Worm (Caenorhabditis elegans) whole organism, L4/young adult: ENCODE measurements around the gene C04F6.7.
A peak's percentile ranks its signal among the peaks of the same experiment; 100 is the strongest.

ENCODE experiments used
- W03F9.2 ChIP-seq: fragments of 150-350 bp; optimal IDR thresholded peaks from 2 replicates; lab custom pipeline; 2014; ENCODE audit warnings: missing biosample characterization, missing genetic modification characterization
- dao-5 ChIP-seq: sonication (generic microtip); optimal IDR thresholded peaks from 2 replicates; lab custom pipeline; 2016; ENCODE audit warnings: missing genotype, missing genetic modification characterization, moderate library complexity, missing compliant biosample characterization
- him-1 ChIP-seq: sonication (generic microtip); optimal IDR thresholded peaks from 2 replicates; lab custom pipeline; 2016; ENCODE audit warnings: missing genotype, missing genetic modification reagents, missing genetic modification characterization, missing compliant biosample characterization

The C04F6.7 gene

ce11 chrX:3385362-3385761, 33.6 kb downstream of the C04F6.7 start, which contains the start of gene acp-1:
acp-1 (minus strand) TSS chrX:3385462.
- TF ChIP-seq W03F9.2 = no peak
- no peak for TF ChIP-seq him-1 (tag; lab: Kevin White, UChicago)
- TF ChIP-seq dao-5 = no peak

ce11 chrX:3380167-3380566, 38.8 kb downstream of the C04F6.7 start, which contains the start of gene ZK563.7:
ZK563.7 (plus strand) TSS chrX:3380467.
- no peak for TF ChIP-seq him-1 (tag; lab: Kevin White, UChicago)
- TF ChIP-seq W03F9.2 = no peak
- TF ChIP-seq dao-5 = no peak

- TF ChIP-seq dao-5 (no peak), W03F9.2 (no peak), him-1 (tag; lab: Kevin White, UChicago) (no peak)
Observed at ce11 chrX:3379114-3379513, 39.9 kb downstream of the C04F6.7 start, which contains the start of gene sorf-1. sorf-1 (minus strand) TSS chrX:3379248.

DNA sequence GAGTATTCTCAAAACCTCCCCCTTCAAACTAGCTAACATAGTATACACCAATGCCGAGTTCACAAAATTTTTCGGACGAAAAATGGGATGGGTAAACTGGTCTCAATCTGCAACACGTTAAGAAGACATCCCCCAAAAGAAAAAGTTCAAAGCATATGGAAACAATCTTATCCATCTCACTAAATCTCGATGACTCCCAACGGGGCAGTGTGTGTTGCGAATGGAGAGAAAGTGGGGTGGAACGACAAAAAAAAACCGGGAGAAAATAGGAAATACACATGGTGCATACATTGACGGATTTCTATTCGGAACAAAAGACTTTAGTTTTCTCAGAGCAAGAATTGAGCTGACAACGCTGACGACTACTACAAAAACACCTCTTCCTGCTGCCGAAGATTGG, 43.7 kb downstream of the C04F6.7 start:
- TF ChIP-seq him-1 (tag; lab: Kevin White, UChicago) (no peak), dao-5 (no peak), W03F9.2 (no peak)

ce11 chrX:3374642-3375041, 44.3 kb downstream of the C04F6.7 start, which contains the start of gene clc-3:
clc-3 (minus strand) TSS chrX:3374742.
- TF ChIP-seq him-1 (tag; lab: Kevin White, UChicago) (no peak), dao-5 (no peak), W03F9.2 (no peak)

- no peak for TF ChIP-seq W03F9.2
- peak; percentile 27 for TF ChIP-seq dao-5
- peak; percentile 85 for TF ChIP-seq him-1 (tag; lab: Kevin White, UChicago)
Observed at ce11 chrX:3371264-3371663, 47.7 kb downstream of the C04F6.7 start.

- TF ChIP-seq him-1 (tag; lab: Kevin White, UChicago) = no peak
Observed at ce11 chrX:3369442-3369841, 49.5 kb downstream of the C04F6.7 start.

ce11 chrX:3368659-3369058, 50.3 kb downstream of the C04F6.7 start, which contains the start of gene ZK563.2:
ZK563.2 (plus strand) TSS chrX:3368959.
- no peak for TF ChIP-seq W03F9.2
- TF ChIP-seq him-1 (tag; lab: Kevin White, UChicago) = no peak
- TF ChIP-seq dao-5 = no peak

ce11 chrX:3366782-3367181, 52.2 kb downstream of the C04F6.7 start:
- TF ChIP-seq him-1 (tag; lab: Kevin White, UChicago) = no peak
- no peak for TF ChIP-seq dao-5
- TF ChIP-seq W03F9.2 = no peak
